Fruit fly (Drosophila melanogaster): Measurements from ENCODE around the gene CG14323.

dm6 chr3R:17626827-17627226 lies 4.9 kb upstream of the CG14323 start, which contains the start of gene CG14325:
- TF ChIP-seq Eip78C (GFP tag) (no peak), CG6854 (GFP tag; optimal IDR thresholded peaks at IDR 0.05) (no peak), salr (GFP tag; optimal IDR thresholded peaks at IDR 0.05) (no peak), Ets96B (tag; optimal IDR thresholded peaks at IDR 0.05) (no peak)

Measured in whole organism, prepupa.